Worm (Caenorhabditis elegans): ENCODE data around the gene mcm-2.

The mcm-2 gene

ce11 chrII:11967507-11968127 lies 38.8 kb downstream of the mcm-2 start, which contains the start of gene W03C9.5 (continued):
- TF ChIP-seq nhr-11 (tag; optimal IDR thresholded peaks at IDR 0.05) (peak; percentile 96), arid-1 (GFP tag; conservative IDR thresholded peaks at IDR 0.05) (peak; percentile 77), dmd-6 (GFP tag; IDR thresholded peaks at IDR 0.05) (peak; percentile 94), rbr-2 (tag; optimal IDR thresholded peaks at IDR 0.05) (peak; percentile 91), egl-27 (tag; optimal IDR thresholded peaks at IDR 0.05) (no peak), duxl-1 (tag; optimal IDR thresholded peaks at IDR 0.05; ENCODE audit: poor library complexity) (no peak)

ce11 chrII:11966602-11967001 lies 39.8 kb downstream of the mcm-2 start, which contains the start of gene rab-7:
TSS of gene rab-7 (minus strand) at chrII:11966931.
- peak; percentile 58 for TF ChIP-seq dve-1 (tag; optimal IDR thresholded peaks at IDR 0.05; ENCODE audit: insufficient read depth)
- TF ChIP-seq ama-1 (optimal IDR thresholded peaks at IDR 0.05) = peak; percentile 86
- 0 out of 2 replicates have a peak, but pooled peaks have one; percentile 46 for TF ChIP-seq zfp-3 (GFP tag; conservative IDR thresholded peaks at IDR 0.05)
- peak; percentile 63 for TF ChIP-seq lin-38 (GFP tag; IDR thresholded peaks at IDR 0.05)
- TF ChIP-seq lsy-2 (tag; optimal IDR thresholded peaks at IDR 0.05) = peak in 1 of 2 experiments; percentile 39
- TF ChIP-seq sdz-12 (GFP tag; optimal IDR thresholded peaks at IDR 0.05) = no peak
- peak; percentile 24 for TF ChIP-seq lin-13 (GFP tag; optimal IDR thresholded peaks at IDR 0.05)
- no peak for TF ChIP-seq nhr-111 (GFP tag; optimal IDR thresholded peaks at IDR 0.05)
- TF ChIP-seq ctbp-1 (GFP tag; IDR thresholded peaks at IDR 0.05) = 0 out of 2 replicates have a peak, but pooled peaks have one; percentile 28
- TF ChIP-seq D1046.2 (GFP tag; IDR thresholded peaks at IDR 0.05) = 0 out of 2 replicates have a peak, but pooled peaks have one; percentile 6
- TF ChIP-seq nhr-77 (tag; optimal IDR thresholded peaks at IDR 0.05) = peak; percentile 8
- TF ChIP-seq T20F7.1 (GFP tag; optimal IDR thresholded peaks at IDR 0.05) = no peak
- TF ChIP-seq aha-1 (tag) = peak; percentile 95
- TF ChIP-seq Y48G9A.11 (GFP tag; IDR thresholded peaks at IDR 0.05) = peak; percentile 44; the same call in 1 of the 2 replicates
- no peak for TF ChIP-seq dmd-9 (GFP tag; IDR thresholded peaks at IDR 0.05)
- TF ChIP-seq daf-16 (GFP tag; optimal IDR thresholded peaks at IDR 0.05) = no peak
- TF ChIP-seq daf-16 (tag; optimal IDR thresholded peaks at IDR 0.05) = peak; percentile 41

DNA sequence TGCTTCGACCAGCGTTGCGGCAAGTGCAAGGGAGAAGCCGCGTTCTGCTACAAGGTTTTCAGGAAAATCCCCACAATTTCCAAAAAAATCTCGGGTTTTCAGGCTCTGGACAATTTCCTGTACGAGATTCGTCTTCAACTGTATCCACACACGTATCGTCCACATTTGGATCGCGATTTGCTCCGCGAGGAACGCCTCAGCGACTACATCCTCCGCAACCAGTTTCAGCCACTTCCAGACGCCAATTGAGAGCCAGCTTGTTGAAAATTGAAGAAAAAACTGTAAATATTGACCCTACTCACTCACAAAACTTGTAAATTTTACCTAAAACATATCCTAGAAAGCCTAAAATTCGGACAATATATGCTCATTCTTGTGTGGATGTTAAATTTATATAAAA lies 41.6 kb downstream of the mcm-2 start:
- TF ChIP-seq egl-27 (tag; optimal IDR thresholded peaks at IDR 0.05) (no peak), dmd-6 (GFP tag; IDR thresholded peaks at IDR 0.05) (0 out of 2 replicates have a peak, but pooled peaks have one; percentile 13), pha-4 (GFP tag; IDR thresholded peaks at IDR 0.05) (no peak), pha-4 (tag; optimal IDR thresholded peaks at IDR 0.05) (no peak), Y48G9A.11 (GFP tag; IDR thresholded peaks at IDR 0.05) (no peak; the same call in 1 of the 2 replicates), unc-62 (GFP tag; optimal IDR thresholded peaks at IDR 0.05 in 1 of 2) (peak in 1 of 2 experiments; percentile 72), unc-62 (tag; optimal IDR thresholded peaks at IDR 0.05) (no peak), nhr-42 (GFP tag; IDR thresholded peaks at IDR 0.05) (no peak), zfp-3 (GFP tag; conservative IDR thresholded peaks at IDR 0.05) (no peak), hmg-1.1 (GFP tag; IDR thresholded peaks at IDR 0.05) (no peak), hlh-30 (tag; optimal IDR thresholded peaks at IDR 0.05; ENCODE audit: insufficient read depth) (no peak), mdt-29 (GFP tag; IDR thresholded peaks at IDR 0.05) (no peak), daf-8 (GFP tag; IDR thresholded peaks at IDR 0.05) (no peak), zip-2 (tag; optimal IDR thresholded peaks at IDR 0.05) (no peak), lin-1 (GFP tag; IDR thresholded peaks at IDR 0.05) (peak; percentile 32; the same call in 1 of the 2 replicates), ama-1 (optimal IDR thresholded peaks at IDR 0.05) (peak; percentile 87), mxl-2 (GFP tag; conservative IDR thresholded peaks at IDR 0.05) (no peak), sdz-12 (GFP tag; optimal IDR thresholded peaks at IDR 0.05) (peak; percentile 28), arid-1 (GFP tag; conservative IDR thresholded peaks at IDR 0.05) (peak; percentile 70; the same call in 1 of the 2 replicates), nhr-28 (tag; optimal IDR thresholded peaks at IDR 0.05) (no peak), F26F4.8 (GFP tag; conservative IDR thresholded peaks at IDR 0.05) (0 out of 2 replicates have a peak, but pooled peaks have one; percentile 51), aly-2 (tag; optimal IDR thresholded peaks at IDR 0.05) (no peak), rbr-2 (tag; optimal IDR thresholded peaks at IDR 0.05) (no peak), lir-3 (tag; optimal IDR thresholded peaks at IDR 0.05) (no peak), ceh-32 (tag; optimal IDR thresholded peaks at IDR 0.05; ENCODE audit: poor library complexity) (no peak), ZK337.2 (GFP tag; IDR thresholded peaks at IDR 0.05) (no peak), lim-7 (GFP tag; IDR thresholded peaks at IDR 0.05) (no peak), ztf-7 (tag; optimal IDR thresholded peaks at IDR 0.05) (no peak), snpc-4 (tag; optimal IDR thresholded peaks at IDR 0.05) (no peak), aha-1 (tag) (peak; percentile 81), lin-38 (GFP tag; IDR thresholded peaks at IDR 0.05) (peak; percentile 14; the same call in 1 of the 2 replicates), mxl-3 (GFP tag; optimal IDR thresholded peaks at IDR 0.05) (no peak), spr-1 (tag; optimal IDR thresholded peaks at IDR 0.05) (no peak)
